Fruit fly (Drosophila melanogaster) whole organism, prepupa: Measurements from ENCODE around the gene Spag1.

ENCODE experiments used
- Blimp-1 ChIP-seq: fragments of 200-800 bp; sonication (Bioruptor generic); optimal IDR thresholded peaks from 3 replicates; lab custom pipeline; 2017; ENCODE audit warnings: missing biosample characterization, missing genetic modification characterization, mild to moderate bottlenecking, moderate library complexity, missing genetic modification reagents
- CG34406 ChIP-seq: fragments of 200-800 bp; sonication (Bioruptor generic); optimal IDR thresholded peaks from 3 replicates; lab custom pipeline; 2016; ENCODE audit warnings: missing biosample characterization, missing genetic modification characterization
- CG6163 ChIP-seq: fragments of 200-800 bp; sonication (Bioruptor generic); IDR thresholded peaks from 3 replicates; pipeline ENCODE4 v1.3.6; 2022; ENCODE audit warnings: missing biosample characterization, missing genetic modification characterization
- CG8632 ChIP-seq: fragments of 200-800 bp; sonication (Bioruptor generic); optimal IDR thresholded peaks from 3 replicates; lab custom pipeline; 2016; ENCODE audit warnings: missing biosample characterization, missing genetic modification characterization
- CG9139 ChIP-seq: fragments of 200-800 bp; sonication (Bioruptor generic); optimal IDR thresholded peaks from 3 replicates; lab custom pipeline; 2017; ENCODE audit warnings: missing biosample characterization, mild to moderate bottlenecking, missing genetic modification characterization
- Eip93F ChIP-seq: fragments of 200-800 bp; sonication (Bioruptor generic); optimal IDR thresholded peaks from 2 replicates; lab custom pipeline; 2016; ENCODE audit warnings: missing biosample characterization, mild to moderate bottlenecking, missing genetic modification characterization
- acj6 ChIP-seq: fragments of 200-800 bp; sonication (Bioruptor generic); optimal IDR thresholded peaks from 3 replicates; lab custom pipeline; 2016; ENCODE audit warnings: missing biosample characterization, missing genetic modification characterization
- dac ChIP-seq: fragments of 200-800 bp; sonication (Bioruptor generic); optimal IDR thresholded peaks from 2 replicates; lab custom pipeline; 2017; ENCODE audit warnings: missing biosample characterization, mild to moderate bottlenecking, missing genetic modification characterization
- spab ChIP-seq: fragments of 200-800 bp; sonication (Bioruptor generic); optimal IDR thresholded peaks from 2 replicates; lab custom pipeline; 2017; ENCODE audit warnings: missing biosample characterization, mild to moderate bottlenecking, missing genetic modification characterization, missing genetic modification reagents

DNA sequence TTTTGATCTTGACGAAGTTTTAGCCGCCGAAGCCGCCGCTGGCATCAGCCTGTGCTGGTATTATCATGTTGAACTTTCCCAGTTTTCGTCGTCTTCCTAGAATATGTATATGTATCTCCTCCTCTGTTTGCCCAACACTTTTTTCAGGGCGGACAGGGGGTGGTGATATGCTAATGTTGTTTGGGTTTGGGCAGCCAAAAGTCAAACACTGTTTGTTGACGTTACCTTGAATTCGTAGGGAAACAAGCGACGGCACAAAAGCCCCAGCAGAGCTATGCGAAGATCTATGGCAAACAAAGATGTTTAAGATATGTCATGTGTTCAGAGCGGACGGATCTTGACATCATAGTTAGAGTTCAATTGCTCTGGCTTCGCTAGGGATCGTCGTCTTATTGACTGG, 38.9 kb upstream of the Spag1 start:
- TF ChIP-seq CG8632 (GFP tag; lab: Kevin White, UChicago) (no peak), CG6163 (no peak), Eip93F (GFP tag; lab: Kevin White, UChicago) (no peak), CG9139 (GFP tag; lab: Kevin White, UChicago) (no peak), dac (GFP tag; lab: Kevin White, UChicago) (no peak), acj6 (GFP tag; lab: Kevin White, UChicago) (no peak), Blimp-1 (GFP tag; lab: Kevin White, UChicago) (no peak), spab (no peak), CG34406 (GFP tag; lab: Kevin White, UChicago) (no peak)
